Worm (Caenorhabditis elegans) whole organism, L4 larva: ENCODE measurements around the gene fipr-9.

Experiments used
- D1046.2 ChIP-seq: fragments of 200-800 bp; sonication (Bioruptor generic); IDR thresholded peaks from 2 replicates; pipeline ENCODE4 v1.3.6; 2022; ENCODE audit warnings: missing genetic modification characterization, missing compliant biosample characterization
- F10B5.3 ChIP-seq: sonication (generic microtip); optimal IDR thresholded peaks from 2 replicates; lab custom pipeline; 2016; ENCODE audit warnings: mild to moderate bottlenecking, missing genetic modification characterization, missing compliant biosample characterization
- T20F7.1 ChIP-seq: fragments of 200-800 bp; sonication (Bioruptor generic); optimal IDR thresholded peaks from 2 replicates; lab custom pipeline; 2018; ENCODE audit warnings: mild to moderate bottlenecking, missing genetic modification characterization, missing compliant biosample characterization
- T26A8.4 ChIP-seq: fragments of 200-800 bp; sonication (Bioruptor generic); IDR thresholded peaks from 2 replicates; pipeline ENCODE4 v1.3.6; 2022; ENCODE audit warnings: missing genetic modification characterization, missing compliant biosample characterization
- Y105C5A.15 ChIP-seq: fragments of 200-800 bp; sonication (Bioruptor generic); IDR thresholded peaks from 2 replicates; pipeline ENCODE4 v1.3.6; 2022; ENCODE audit warnings: missing genetic modification characterization, missing compliant biosample characterization
- ZK337.2 ChIP-seq: fragments of 200-800 bp; sonication (Bioruptor generic); IDR thresholded peaks from 2 replicates; pipeline ENCODE4 v1.3.6; 2022; ENCODE audit warnings: missing genetic modification reagents, missing genetic modification characterization, missing compliant biosample characterization
- ZK546.5 ChIP-seq, 2 experiments: sonication (generic microtip); optimal IDR thresholded peaks; 2 replicates each; lab custom pipeline; 2017; ENCODE audit warnings: missing biosample characterization in 2 of 2, missing genetic modification characterization in 2 of 2
- arid-1 ChIP-seq: fragments of 200-800 bp; sonication (Bioruptor generic); conservative IDR thresholded peaks from 2 replicates; pipeline ENCODE4 v1.3.6; 2022; ENCODE audit warnings: missing genetic modification reagents, missing genetic modification characterization, missing compliant biosample characterization
- ceh-28 ChIP-seq: fragments of 150-350 bp; optimal IDR thresholded peaks from 2 replicates; lab custom pipeline; 2014; ENCODE audit warnings: missing biosample characterization, missing genetic modification reagents, missing genetic modification characterization
- ceh-44 ChIP-seq: fragments of 200-800 bp; sonication (Bioruptor generic); IDR thresholded peaks from 2 replicates; pipeline ENCODE4 v1.3.6; 2022; ENCODE audit warnings: missing genetic modification reagents, missing genetic modification characterization, missing compliant biosample characterization
- ces-1 ChIP-seq: fragments of 150-350 bp; sonication (generic microtip); optimal IDR thresholded peaks from 4 replicates; lab custom pipeline; 2014; ENCODE audit warnings: missing biosample characterization, missing genetic modification reagents, missing genetic modification characterization
- cey-2 ChIP-seq: sonication (generic microtip); optimal IDR thresholded peaks from 3 replicates; lab custom pipeline; 2017; ENCODE audit warnings: missing genetic modification characterization, mild to moderate bottlenecking, missing compliant biosample characterization, antibody characterized with exemption, borderline replicate concordance; ENCODE audit not compliant: insufficient read depth
- ctbp-1 ChIP-seq: fragments of 200-800 bp; sonication (Bioruptor generic); IDR thresholded peaks from 2 replicates; pipeline ENCODE4 v1.3.6; 2022; ENCODE audit warnings: missing genetic modification reagents, missing genetic modification characterization, missing compliant biosample characterization
- daf-12 ChIP-seq: fragments of 150-350 bp; optimal IDR thresholded peaks from 2 replicates; lab custom pipeline; 2014; ENCODE audit warnings: missing biosample characterization, missing genetic modification reagents, missing genetic modification characterization
- daf-19 ChIP-seq: fragments of 200-800 bp; sonication (Bioruptor generic); conservative IDR thresholded peaks from 2 replicates; pipeline ENCODE4 v1.3.6; 2022; ENCODE audit warnings: missing genetic modification characterization, missing compliant biosample characterization
- daf-8 ChIP-seq: fragments of 200-800 bp; sonication (Bioruptor generic); IDR thresholded peaks from 2 replicates; pipeline ENCODE4 v1.3.6; 2022; ENCODE audit warnings: missing genetic modification characterization, missing compliant biosample characterization
- dmd-8 ChIP-seq: fragments of 200-800 bp; sonication (Bioruptor generic); IDR thresholded peaks from 2 replicates; pipeline ENCODE4 v1.3.6; 2022; ENCODE audit warnings: missing genetic modification characterization, missing compliant biosample characterization
- dve-1 ChIP-seq: sonication (generic microtip); optimal IDR thresholded peaks from 2 replicates; lab custom pipeline; 2017; ENCODE audit warnings: antibody characterized with exemption, mild to moderate bottlenecking, missing genetic modification characterization, missing compliant biosample characterization; ENCODE audit not compliant: insufficient read depth
- egl-43 ChIP-seq: fragments of 200-800 bp; sonication (Bioruptor generic); IDR thresholded peaks from 2 replicates; pipeline ENCODE4 v1.3.6; 2022; ENCODE audit warnings: missing genetic modification reagents, missing genetic modification characterization, missing compliant biosample characterization
- fos-1 ChIP-seq: fragments of 150-350 bp; optimal IDR thresholded peaks from 2 replicates; lab custom pipeline; 2014; ENCODE audit warnings: missing biosample characterization, missing genetic modification characterization
- hif-1 ChIP-seq, 2 experiments: sonication (generic microtip); optimal IDR thresholded peaks; 2 replicates each; lab custom pipeline; 2016 to 2017; ENCODE audit warnings: missing compliant biosample characterization in 2 of 2, missing genetic modification characterization in 2 of 2, missing genetic modification reagents in 2 of 2, missing genotype in 2 of 2, mild to moderate bottlenecking in 1 of 2
- hlh-11 ChIP-seq: fragments of 200-800 bp; sonication (Bioruptor generic); optimal IDR thresholded peaks from 2 replicates; lab custom pipeline; 2018; ENCODE audit warnings: mild to moderate bottlenecking, missing genetic modification characterization, missing compliant biosample characterization
- hlh-30 ChIP-seq: sonication (generic microtip); optimal IDR thresholded peaks from 2 replicates; lab custom pipeline; 2017; ENCODE audit warnings: antibody characterized with exemption, mild to moderate bottlenecking, missing genetic modification characterization, missing compliant biosample characterization; ENCODE audit not compliant: insufficient read depth
- jun-1 ChIP-seq: fragments of 150-350 bp; optimal IDR thresholded peaks from 2 replicates; lab custom pipeline; 2014; ENCODE audit warnings: missing biosample characterization, missing genetic modification reagents, missing genetic modification characterization
- lim-7 ChIP-seq: fragments of 200-800 bp; sonication (Bioruptor generic); IDR thresholded peaks from 2 replicates; pipeline ENCODE4 v1.3.6; 2022; ENCODE audit warnings: missing genetic modification characterization, missing compliant biosample characterization
- lin-1 ChIP-seq: fragments of 200-800 bp; sonication (Bioruptor generic); IDR thresholded peaks from 2 replicates; pipeline ENCODE4 v1.3.6; 2022; ENCODE audit warnings: missing genetic modification reagents, missing genetic modification characterization, missing compliant biosample characterization
- lin-13 ChIP-seq: fragments of 150-350 bp; optimal IDR thresholded peaks from 2 replicates; lab custom pipeline; 2014; ENCODE audit warnings: missing biosample characterization, missing genetic modification reagents, missing genetic modification characterization
- lin-38 ChIP-seq: fragments of 200-800 bp; sonication (Bioruptor generic); IDR thresholded peaks from 2 replicates; pipeline ENCODE4 v1.3.6; 2022; ENCODE audit warnings: missing genetic modification reagents, missing genetic modification characterization, missing compliant biosample characterization
- lin-39 ChIP-seq: fragments of 150-350 bp; optimal IDR thresholded peaks from 2 replicates; lab custom pipeline; 2014; ENCODE audit warnings: missing biosample characterization, missing genetic modification reagents, missing genetic modification characterization
- lir-3 ChIP-seq: sonication (generic microtip); optimal IDR thresholded peaks from 2 replicates; lab custom pipeline; 2016; ENCODE audit warnings: mild to moderate bottlenecking, missing genetic modification characterization, missing compliant biosample characterization
- lsy-2 ChIP-seq, 2 experiments: fragments of 150-350 bp in 1 of 2; sonication (generic microtip) in 1 of 2; optimal IDR thresholded peaks; 2 replicates each; lab custom pipeline; 2014 to 2017; ENCODE audit warnings: missing biosample characterization in 2 of 2, missing genetic modification characterization in 2 of 2
- madf-5 ChIP-seq, 2 experiments: fragments of 200-800 bp; sonication (Bioruptor generic); IDR thresholded peaks; 2 replicates each; pipeline ENCODE4 v1.3.6; 2022; ENCODE audit warnings: missing compliant biosample characterization in 2 of 2, missing genetic modification characterization in 2 of 2
- mep-1 ChIP-seq: fragments of 150-350 bp; sonication (generic microtip); optimal IDR thresholded peaks from 3 replicates; lab custom pipeline; 2014; ENCODE audit warnings: missing biosample characterization, missing genetic modification characterization
- mxl-3 ChIP-seq: fragments of 200-800 bp; sonication (Bioruptor generic); optimal IDR thresholded peaks from 2 replicates; lab custom pipeline; 2018; ENCODE audit warnings: mild to moderate bottlenecking, missing genetic modification characterization, missing compliant biosample characterization
- nhr-102 ChIP-seq: sonication (generic microtip); optimal IDR thresholded peaks from 2 replicates; lab custom pipeline; 2016; ENCODE audit warnings: mild to moderate bottlenecking, missing genetic modification characterization, moderate library complexity, missing compliant biosample characterization
- nhr-111 ChIP-seq: fragments of 200-800 bp; sonication (Bioruptor generic); optimal IDR thresholded peaks from 2 replicates; lab custom pipeline; 2018; ENCODE audit warnings: mild to moderate bottlenecking, missing genetic modification characterization, missing compliant biosample characterization
- nhr-28 ChIP-seq: fragments of 150-350 bp; optimal IDR thresholded peaks from 2 replicates; lab custom pipeline; 2014; ENCODE audit warnings: missing biosample characterization, missing genetic modification characterization
- nhr-76 ChIP-seq: fragments of 150-350 bp; optimal IDR thresholded peaks from 2 replicates; lab custom pipeline; 2014; ENCODE audit warnings: missing biosample characterization, missing genetic modification characterization
- pha-4 ChIP-seq, 2 experiments: fragments of 150-350 bp in 1 of 2; fragments of 200-800 bp in 1 of 2; sonication (Bioruptor generic) in 1 of 2; IDR thresholded peaks in 1 of 2; optimal IDR thresholded peaks in 1 of 2; 2 replicates each; pipeline versions ENCODE4 v1.3.6 to Lab custom; 2014 to 2022; ENCODE audit warnings: missing genetic modification characterization in 2 of 2, missing genetic modification reagents in 2 of 2, missing biosample characterization in 1 of 2, missing compliant biosample characterization in 1 of 2
- php-3 ChIP-seq: fragments of 200-800 bp; sonication (Bioruptor generic); IDR thresholded peaks from 2 replicates; pipeline ENCODE4 v1.3.6; 2022; ENCODE audit warnings: missing genetic modification reagents, missing genetic modification characterization, missing compliant biosample characterization
- saeg-2 ChIP-seq: fragments of 200-800 bp; sonication (Bioruptor generic); IDR thresholded peaks from 2 replicates; pipeline ENCODE4 v1.3.6; 2022; ENCODE audit warnings: missing genetic modification reagents, missing genetic modification characterization, missing compliant biosample characterization
- set-16 ChIP-seq: fragments of 200-800 bp; sonication (Bioruptor generic); IDR thresholded peaks from 2 replicates; pipeline ENCODE4 v1.3.6; 2022; ENCODE audit warnings: missing genetic modification reagents, missing genetic modification characterization, missing compliant biosample characterization
- skn-1 ChIP-seq: fragments of 150-350 bp; optimal IDR thresholded peaks from 2 replicates; lab custom pipeline; 2014; ENCODE audit warnings: missing biosample characterization, missing genetic modification characterization
- snpc-4 ChIP-seq: fragments of 150-350 bp; optimal IDR thresholded peaks from 2 replicates; lab custom pipeline; 2014; ENCODE audit warnings: missing biosample characterization, missing genetic modification characterization
- spr-3 ChIP-seq: fragments of 200-800 bp; sonication (Bioruptor generic); optimal IDR thresholded peaks from 2 replicates; lab custom pipeline; 2018; ENCODE audit warnings: mild to moderate bottlenecking, missing genetic modification characterization, missing compliant biosample characterization
- unc-39 ChIP-seq: sonication (generic microtip); optimal IDR thresholded peaks from 2 replicates; lab custom pipeline; 2017; ENCODE audit warnings: missing biosample characterization, missing genetic modification characterization
- zag-1 ChIP-seq: fragments of 150-350 bp; optimal IDR thresholded peaks from 2 replicates; lab custom pipeline; 2014; ENCODE audit warnings: missing biosample characterization, missing genetic modification characterization
- zfp-2 ChIP-seq: sonication (generic microtip); optimal IDR thresholded peaks from 2 replicates; lab custom pipeline; 2016; ENCODE audit warnings: mild to moderate bottlenecking, missing genetic modification characterization, missing compliant biosample characterization
- zip-11 ChIP-seq: fragments of 200-800 bp; sonication (Bioruptor generic); IDR thresholded peaks from 2 replicates; pipeline ENCODE4 v1.3.6; 2022; ENCODE audit warnings: missing genetic modification characterization, missing compliant biosample characterization
- zip-2 ChIP-seq: fragments of 150-350 bp; optimal IDR thresholded peaks from 2 replicates; lab custom pipeline; 2014; ENCODE audit warnings: missing biosample characterization, missing genetic modification characterization
- ztf-11 ChIP-seq: fragments of 150-350 bp; optimal IDR thresholded peaks from 2 replicates; lab custom pipeline; 2014; ENCODE audit warnings: missing biosample characterization, missing genetic modification characterization

fipr-9 gene

ce11 chrV:10246443-10246885 is 25.0 kb downstream of the fipr-9 start (continued):
- TF ChIP-seq ctbp-1 (peak; percentile 40; the same call in 1 of the 2 replicates), lin-39 (tag; lab: Kevin White, UChicago) (no peak), ZK337.2 (GFP tag; lab: Robert Waterston, UW) (0 out of 2 replicates have a peak, but pooled peaks have one; percentile 23), jun-1 (tag; lab: Kevin White, UChicago) (no peak), php-3 (GFP tag; lab: Robert Waterston, UW) (no peak), D1046.2 (GFP tag; lab: Robert Waterston, UW) (no peak), lin-38 (GFP tag; lab: Robert Waterston, UW) (no peak), hif-1 (tag; optimal IDR thresholded peaks at IDR 0.05; lab: Kevin White, UChicago) (peak in 1 of 2 experiments; percentile 19), mxl-3 (GFP tag; lab: Kevin White, UChicago) (peak; percentile 20), spr-3 (no peak), arid-1 (no peak), egl-43 (no peak), ceh-28 (tag; lab: Kevin White, UChicago) (no peak), lsy-2 (tag; optimal IDR thresholded peaks at IDR 0.05; lab: Kevin White, UChicago) (peak; percentile 28 to 47), T26A8.4 (no peak), daf-8 (GFP tag; lab: Robert Waterston, UW) (no peak), ztf-11 (tag; lab: Kevin White, UChicago) (no peak), Y105C5A.15 (no peak), lin-1 (GFP tag; lab: Robert Waterston, UW) (no peak), hlh-30 (tag; lab: Kevin White, UChicago) (peak; percentile 88), skn-1 (tag; lab: Kevin White, UChicago) (no peak), T20F7.1 (no peak), mep-1 (tag; lab: Kevin White, UChicago) (peak; percentile 57), nhr-111 (GFP tag; lab: Kevin White, UChicago) (no peak), zip-11 (GFP tag; lab: Robert Waterston, UW) (no peak), ceh-44 (no peak), nhr-28 (tag; lab: Kevin White, UChicago) (peak; percentile 78), saeg-2 (GFP tag; lab: Robert Waterston, UW) (no peak), madf-5 (GFP tag; IDR thresholded peaks at IDR 0.05; lab: Robert Waterston, UW) (0 out of 4 replicates have a peak, but pooled peaks of 1 of the 2 experiments have one; percentile 27), dve-1 (tag; lab: Kevin White, UChicago) (peak; percentile 40), set-16 (GFP tag; lab: Robert Waterston, UW) (no peak), zip-2 (tag; lab: Kevin White, UChicago) (no peak), snpc-4 (tag; lab: Kevin White, UChicago) (no peak), F10B5.3 (tag; lab: Kevin White, UChicago) (no peak), zag-1 (tag; lab: Kevin White, UChicago) (no peak), ces-1 (GFP tag; lab: Kevin White, UChicago) (no peak), unc-39 (tag; lab: Kevin White, UChicago) (no peak), zfp-2 (tag; lab: Kevin White, UChicago) (no peak), dmd-8 (GFP tag; lab: Robert Waterston, UW) (no peak), hlh-11 (tag; lab: Kevin White, UChicago) (peak; percentile 40), pha-4 (GFP tag; IDR thresholded peaks at IDR 0.05; lab: Robert Waterston, UW) (no peak), pha-4 (tag; optimal IDR thresholded peaks at IDR 0.05; lab: Kevin White, UChicago) (no peak), nhr-76 (no peak), lir-3 (tag; lab: Kevin White, UChicago) (no peak), lim-7 (GFP tag; lab: Robert Waterston, UW) (no peak), daf-12 (tag; lab: Kevin White, UChicago) (no peak), daf-19 (no peak), lin-13 (no peak), fos-1 (tag; lab: Kevin White, UChicago) (no peak), cey-2 (tag; lab: Kevin White, UChicago) (no peak), ZK546.5 (tag; optimal IDR thresholded peaks at IDR 0.05; lab: Kevin White, UChicago) (no peak), nhr-102 (no peak)
